Worm (Caenorhabditis elegans): ENCODE data around the gene fipr-17.

DNA sequence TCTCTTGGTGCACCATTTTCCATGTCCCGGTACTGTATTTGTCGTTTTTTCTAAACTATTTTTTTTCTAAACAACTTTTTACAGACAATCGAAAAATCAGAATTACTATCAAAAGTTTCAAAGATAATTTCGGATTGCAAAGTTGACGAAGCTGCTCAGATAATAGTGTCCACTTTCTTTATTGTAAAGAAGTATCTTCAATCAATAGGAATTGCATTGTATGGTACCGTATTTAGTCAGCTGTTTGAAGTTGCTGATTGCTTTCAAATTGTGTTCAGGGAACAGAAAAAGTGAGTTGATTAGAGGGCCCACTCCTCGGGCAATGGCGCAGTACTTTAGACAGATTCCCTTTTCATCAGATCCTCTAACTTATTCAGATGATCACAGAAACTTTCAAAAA, 25.8 kb downstream of the fipr-17 start:
- TF ChIP-seq F13H6.1 (tag; optimal IDR thresholded peaks at IDR 0.05) = no peak
- TF ChIP-seq tbx-2 (tag; optimal IDR thresholded peaks at IDR 0.05) = no peak
- no peak for TF ChIP-seq pag-3 (tag; optimal IDR thresholded peaks at IDR 0.05; ENCODE audit: borderline replicate concordance)
- TF ChIP-seq ceh-18 (tag; optimal IDR thresholded peaks at IDR 0.05) = no peak
- no peak for TF ChIP-seq rnt-1 (tag; optimal IDR thresholded peaks at IDR 0.05)
- TF ChIP-seq fkh-10 (GFP tag; optimal IDR thresholded peaks at IDR 0.05) = no peak
- TF ChIP-seq sox-4 (tag; optimal IDR thresholded peaks at IDR 0.05) = no peak
- TF ChIP-seq odd-2 (tag; optimal IDR thresholded peaks at IDR 0.05) = no peak
- no peak for TF ChIP-seq fkh-6 (tag; optimal IDR thresholded peaks at IDR 0.05)
- TF ChIP-seq pha-2 (tag; optimal IDR thresholded peaks at IDR 0.05) = no peak
- TF ChIP-seq pha-4 (tag; optimal IDR thresholded peaks at IDR 0.05) = no peak
- TF ChIP-seq fax-1 (tag; optimal IDR thresholded peaks at IDR 0.05) = no peak
- TF ChIP-seq ceh-9 (tag; optimal IDR thresholded peaks at IDR 0.05) = no peak

Measured in whole organism, late embryonic.